Worm (Caenorhabditis elegans) whole organism, mixed stage, embryonic: ENCODE results near the gene W03C9.2.

Experiments
- M03D4.4 ChIP-seq: sonication (generic microtip); optimal IDR thresholded peaks from 2 replicates; lab custom pipeline; 2017; ENCODE audit warnings: mild to moderate bottlenecking, missing genetic modification characterization, missing compliant biosample characterization
- bed-3 ChIP-seq: fragments of 200-800 bp; sonication (Bioruptor generic); optimal IDR thresholded peaks from 3 replicates; lab custom pipeline; 2018; ENCODE audit warnings: mild to moderate bottlenecking, missing genetic modification characterization, moderate library complexity, missing compliant biosample characterization
- blmp-1 ChIP-seq: fragments of 150-350 bp; optimal IDR thresholded peaks from 2 replicates; lab custom pipeline; 2014; ENCODE audit warnings: missing biosample characterization, missing genetic modification characterization
- ceh-39 ChIP-seq: fragments of 150-350 bp; optimal IDR thresholded peaks from 2 replicates; lab custom pipeline; 2014; ENCODE audit warnings: missing biosample characterization, missing genetic modification characterization
- ceh-43 ChIP-seq: fragments of 200-800 bp; sonication (Bioruptor generic); optimal IDR thresholded peaks from 2 replicates; lab custom pipeline; 2018; ENCODE audit warnings: mild to moderate bottlenecking, missing genetic modification characterization, moderate library complexity, missing compliant biosample characterization
- ceh-83 ChIP-seq: fragments of 200-800 bp; sonication (Bioruptor generic); optimal IDR thresholded peaks from 2 replicates; lab custom pipeline; 2018; ENCODE audit warnings: mild to moderate bottlenecking, missing genetic modification characterization, missing compliant biosample characterization
- ces-1 ChIP-seq: fragments of 150-350 bp; optimal IDR thresholded peaks from 2 replicates; lab custom pipeline; 2014; ENCODE audit warnings: missing biosample characterization, missing genetic modification reagents, missing genetic modification characterization
- cnd-1 ChIP-seq: fragments of 200-800 bp; sonication (Bioruptor generic); optimal IDR thresholded peaks from 2 replicates; lab custom pipeline; 2018; ENCODE audit warnings: mild to moderate bottlenecking, missing genetic modification characterization, missing compliant biosample characterization
- drap-1 ChIP-seq: fragments of 200-800 bp; sonication (Bioruptor generic); optimal IDR thresholded peaks from 3 replicates; lab custom pipeline; 2018; ENCODE audit warnings: mild to moderate bottlenecking, missing genetic modification characterization, missing compliant biosample characterization
- elt-1 ChIP-seq: sonication (generic microtip); optimal IDR thresholded peaks from 2 replicates; lab custom pipeline; 2017; ENCODE audit warnings: missing genetic modification characterization, mild to moderate bottlenecking, missing compliant biosample characterization, antibody characterized with exemption, moderate library complexity, borderline replicate concordance; ENCODE audit not compliant: insufficient read depth
- elt-3 ChIP-seq: fragments of 150-350 bp; optimal IDR thresholded peaks from 2 replicates; lab custom pipeline; 2014; ENCODE audit warnings: missing biosample characterization, missing genetic modification characterization
- flh-1 ChIP-seq: fragments of 200-800 bp; sonication (Bioruptor generic); optimal IDR thresholded peaks from 2 replicates; lab custom pipeline; 2018; ENCODE audit warnings: mild to moderate bottlenecking, missing genetic modification characterization, moderate library complexity, missing compliant biosample characterization
- ham-2 ChIP-seq: fragments of 200-800 bp; sonication (Bioruptor generic); optimal IDR thresholded peaks from 2 replicates; lab custom pipeline; 2018; ENCODE audit warnings: mild to moderate bottlenecking, missing genetic modification characterization, missing compliant biosample characterization
- hlh-1 ChIP-seq: fragments of 150-350 bp; optimal IDR thresholded peaks from 2 replicates; lab custom pipeline; 2014; ENCODE audit warnings: missing biosample characterization, missing genetic modification reagents, missing genetic modification characterization
- lin-32 ChIP-seq: fragments of 200-800 bp; sonication (Bioruptor generic); optimal IDR thresholded peaks from 2 replicates; lab custom pipeline; 2018; ENCODE audit warnings: mild to moderate bottlenecking, missing genetic modification characterization, missing compliant biosample characterization
- lsy-2 ChIP-seq: fragments of 150-350 bp; optimal IDR thresholded peaks from 2 replicates; lab custom pipeline; 2014; ENCODE audit warnings: missing biosample characterization, missing genetic modification characterization
- mep-1 ChIP-seq: fragments of 150-350 bp; optimal IDR thresholded peaks from 2 replicates; lab custom pipeline; 2017; ENCODE audit warnings: missing biosample characterization, missing genetic modification reagents, missing genetic modification characterization, inconsistent platforms
- mls-2 ChIP-seq: sonication (generic microtip); optimal IDR thresholded peaks from 2 replicates; lab custom pipeline; 2016; ENCODE audit warnings: mild to moderate bottlenecking, missing genetic modification characterization, moderate library complexity, missing compliant biosample characterization
- nhr-2 ChIP-seq: fragments of 150-350 bp; optimal IDR thresholded peaks from 2 replicates; lab custom pipeline; 2014; ENCODE audit warnings: missing biosample characterization, missing genetic modification characterization
- nhr-237 ChIP-seq: fragments of 150-350 bp; optimal IDR thresholded peaks from 2 replicates; lab custom pipeline; 2014; ENCODE audit warnings: missing biosample characterization, missing genetic modification characterization
- nhr-28 ChIP-seq: fragments of 150-350 bp; optimal IDR thresholded peaks from 2 replicates; lab custom pipeline; 2014; ENCODE audit warnings: missing biosample characterization, missing genetic modification characterization
- pha-4 ChIP-seq: fragments of 150-350 bp; optimal IDR thresholded peaks from 2 replicates; lab custom pipeline; 2018; ENCODE audit warnings: missing biosample characterization, missing genetic modification reagents, missing genetic modification characterization
- sem-2 ChIP-seq: fragments of 200-800 bp; sonication (Bioruptor generic); optimal IDR thresholded peaks from 2 replicates; lab custom pipeline; 2018; ENCODE audit warnings: mild to moderate bottlenecking, missing genetic modification characterization, missing compliant biosample characterization
- sptf-1 ChIP-seq: sonication (generic microtip); optimal IDR thresholded peaks from 2 replicates; lab custom pipeline; 2017; ENCODE audit warnings: mild to moderate bottlenecking, missing genetic modification characterization, moderate library complexity, missing compliant biosample characterization
- unc-120 ChIP-seq: sonication (generic microtip); optimal IDR thresholded peaks from 2 replicates; lab custom pipeline; 2017; ENCODE audit warnings: missing genetic modification characterization, missing compliant biosample characterization; ENCODE audit not compliant: poor library complexity, severe bottlenecking
- unc-39 ChIP-seq: fragments of 150-350 bp; optimal IDR thresholded peaks from 2 replicates; lab custom pipeline; 2014; ENCODE audit warnings: missing biosample characterization, missing genetic modification characterization
- unc-62 ChIP-seq: fragments of 150-350 bp; optimal IDR thresholded peaks from 2 replicates; lab custom pipeline; 2014; ENCODE audit warnings: missing biosample characterization, missing genetic modification reagents, missing genetic modification characterization
- zip-8 ChIP-seq: fragments of 150-350 bp; optimal IDR thresholded peaks from 2 replicates; lab custom pipeline; 2014; ENCODE audit warnings: missing biosample characterization, missing genetic modification characterization

W03C9.2 gene

ce11 chrII:11922757-11923538, 39.2 kb upstream of the W03C9.2 start:
- TF ChIP-seq unc-39 (tag; lab: Kevin White, UChicago) (no peak), ham-2 (GFP tag; lab: Kevin White, UChicago) (no peak), lin-32 (no peak), M03D4.4 (tag; lab: Kevin White, UChicago) (no peak), cnd-1 (tag; lab: Kevin White, UChicago) (no peak), bed-3 (no peak), ceh-39 (tag; lab: Kevin White, UChicago) (no peak), hlh-1 (tag; lab: Kevin White, UChicago) (no peak), ceh-83 (no peak), pha-4 (tag; lab: Kevin White, UChicago) (no peak), unc-120 (tag; lab: Kevin White, UChicago) (no peak), nhr-28 (tag; lab: Kevin White, UChicago) (no peak), zip-8 (tag; lab: Kevin White, UChicago) (no peak)

- TF ChIP-seq ham-2 (GFP tag; lab: Kevin White, UChicago) (peak; percentile 20), hlh-1 (tag; lab: Kevin White, UChicago) (no peak), zip-8 (tag; lab: Kevin White, UChicago) (no peak), unc-62 (GFP tag; lab: Kevin White, UChicago) (no peak), nhr-2 (no peak), ces-1 (GFP tag; lab: Kevin White, UChicago) (no peak)
Observed at ce11 chrII:11923620-11924298, 38.4 kb upstream of the W03C9.2 start.

- no peak for TF ChIP-seq hlh-1 (tag; lab: Kevin White, UChicago)
Observed at ce11 chrII:11925203-11925602, 37.0 kb upstream of the W03C9.2 start.

ce11 chrII:11926501-11926900, 35.7 kb upstream of the W03C9.2 start:
- TF ChIP-seq lsy-2 (tag; lab: Kevin White, UChicago) (peak; percentile 44), lin-32 (no peak), nhr-237 (no peak), drap-1 (no peak), cnd-1 (tag; lab: Kevin White, UChicago) (no peak), elt-3 (tag; lab: Kevin White, UChicago) (no peak)

ce11 chrII:11928752-11929151, 33.4 kb upstream of the W03C9.2 start:
- TF ChIP-seq elt-1 (tag; lab: Kevin White, UChicago) (no peak), elt-3 (tag; lab: Kevin White, UChicago) (no peak), blmp-1 (no peak)

ce11 chrII:11930132-11930531, 32.0 kb upstream of the W03C9.2 start:
- no peak for TF ChIP-seq sptf-1 (tag; lab: Kevin White, UChicago)

- TF ChIP-seq bed-3 = no peak
- TF ChIP-seq unc-39 (tag; lab: Kevin White, UChicago) = no peak
- TF ChIP-seq zip-8 (tag; lab: Kevin White, UChicago) = no peak
- TF ChIP-seq flh-1 (GFP tag; lab: Kevin White, UChicago) = no peak
- no peak for TF ChIP-seq cnd-1 (tag; lab: Kevin White, UChicago)
- TF ChIP-seq nhr-237 = no peak
- TF ChIP-seq hlh-1 (tag; lab: Kevin White, UChicago) = no peak
- TF ChIP-seq elt-1 (tag; lab: Kevin White, UChicago) = no peak
- no peak for TF ChIP-seq elt-3 (tag; lab: Kevin White, UChicago)
- TF ChIP-seq sem-2 (GFP tag; lab: Kevin White, UChicago) = no peak
- no peak for TF ChIP-seq mls-2 (tag; lab: Kevin White, UChicago)
- no peak for TF ChIP-seq ces-1 (GFP tag; lab: Kevin White, UChicago)
- TF ChIP-seq ceh-43 (GFP tag; lab: Kevin White, UChicago) = no peak
- no peak for TF ChIP-seq mep-1 (tag; lab: Kevin White, UChicago)
- TF ChIP-seq ceh-83 = no peak
- no peak for TF ChIP-seq unc-120 (tag; lab: Kevin White, UChicago)
- TF ChIP-seq drap-1 = no peak
- TF ChIP-seq sptf-1 (tag; lab: Kevin White, UChicago) = no peak
- TF ChIP-seq ceh-39 (tag; lab: Kevin White, UChicago) = no peak
- no peak for TF ChIP-seq lsy-2 (tag; lab: Kevin White, UChicago)
- TF ChIP-seq, all 35 proteins: peak for 0
Observed at ce11 chrII:11935266-11935665, 26.9 kb upstream of the W03C9.2 start, which contains the start of gene lin-29. Gene lin-29 (minus strand): TSS chrII:11935343.
